Worm (Caenorhabditis elegans): ENCODE measurements around the gene F13H8.12.

The F13H8.12 gene

ce11 chrII:6292527-6292926 is 30.2 kb downstream of the F13H8.12 start, which contains the start of gene nyn-3:
nyn-3 (minus strand) TSS chrII:6292627.
- TF ChIP-seq unc-62 (GFP tag; optimal IDR thresholded peaks at IDR 0.05) = no peak

DNA sequence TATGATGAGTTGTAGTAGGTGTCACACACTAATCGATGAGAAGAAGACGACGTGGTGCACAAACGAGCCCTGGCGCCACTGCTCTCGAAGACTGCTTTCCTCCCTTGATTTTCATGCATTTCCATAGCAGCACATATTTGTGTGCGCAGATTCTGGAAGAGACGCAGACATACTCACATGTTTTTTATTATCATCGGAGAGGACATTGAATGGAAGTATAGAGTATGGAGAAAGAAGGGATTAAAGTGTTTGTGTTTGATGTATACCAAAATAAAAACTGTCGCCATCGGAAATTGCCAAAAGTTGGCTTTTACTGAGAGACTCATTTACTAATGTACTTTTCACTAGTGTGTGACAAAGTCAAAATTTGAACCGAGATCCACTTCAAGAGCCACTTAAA is 31.9 kb downstream of the F13H8.12 start, which contains the start of gene mps-1:
mps-1 (minus strand) TSS at position 101 of the 400 bp plus-strand sequence.
- no peak for TF ChIP-seq unc-62 (GFP tag; optimal IDR thresholded peaks at IDR 0.05)

DNA sequence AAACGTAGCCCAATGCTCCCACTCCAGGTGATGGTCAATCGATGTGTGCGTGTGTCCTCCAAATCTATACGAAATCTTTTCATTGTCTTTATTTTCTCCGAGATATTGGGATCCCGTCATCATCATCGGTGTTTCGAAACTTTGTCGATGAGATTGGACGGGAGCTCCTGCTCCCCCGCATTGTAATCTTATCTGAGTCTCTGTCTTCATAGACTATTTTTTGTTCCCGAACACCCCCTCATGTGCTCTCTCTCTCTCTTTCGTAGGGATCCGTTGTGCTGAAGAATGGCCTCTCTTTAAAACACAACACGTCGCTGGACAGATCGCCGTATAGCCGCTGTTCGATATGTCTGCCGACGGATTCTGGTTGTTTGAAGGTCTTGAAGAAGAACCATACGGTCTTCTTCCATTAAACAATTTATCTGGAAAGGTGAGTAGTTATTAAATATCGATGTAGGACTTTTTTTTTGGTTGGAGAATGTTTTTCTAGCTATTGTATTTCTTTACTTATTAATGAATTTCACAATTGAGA is 41.0 kb downstream of the F13H8.12 start, which contains the start of gene C29F5.1:
C29F5.1 (plus strand) TSS at position 317 of the 532 bp plus-strand sequence.
- no peak for TF ChIP-seq unc-62 (GFP tag; optimal IDR thresholded peaks at IDR 0.05)

DNA sequence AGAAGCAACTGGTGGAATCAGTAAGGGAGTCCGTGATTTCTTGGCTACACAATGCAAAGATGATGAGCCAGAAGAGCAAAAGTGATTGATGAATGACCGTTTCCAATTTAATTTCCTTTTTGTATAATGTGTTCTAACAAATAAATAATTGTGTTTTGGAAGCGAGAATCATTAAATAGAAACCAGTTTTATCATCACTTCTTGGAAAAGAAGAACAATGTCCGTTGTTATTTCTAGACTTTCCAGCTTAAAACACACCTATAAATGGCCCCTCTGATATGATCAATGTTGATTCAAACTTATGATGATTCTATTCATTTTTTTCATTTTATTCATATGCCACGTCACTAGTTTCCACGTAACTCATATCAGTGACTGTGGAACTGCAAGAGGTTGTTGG is 43.8 kb downstream of the F13H8.12 start, which contains the start of gene C29F5.8:
C29F5.8 (plus strand) TSS at position 301 of the 400 bp plus-strand sequence.
- TF ChIP-seq unc-62 (GFP tag; optimal IDR thresholded peaks at IDR 0.05) = no peak

ce11 chrII:6309198-6309597 is 46.9 kb downstream of the F13H8.12 start, which contains the start of gene glb-10:
glb-10 (minus strand) TSS chrII:6309298.
- no peak for TF ChIP-seq unc-62 (GFP tag; optimal IDR thresholded peaks at IDR 0.05)

- no peak for TF ChIP-seq unc-62 (GFP tag; optimal IDR thresholded peaks at IDR 0.05)
These were observed 49.1 kb downstream of the F13H8.12 start for ce11 chrII:6311459-6311858.

DNA sequence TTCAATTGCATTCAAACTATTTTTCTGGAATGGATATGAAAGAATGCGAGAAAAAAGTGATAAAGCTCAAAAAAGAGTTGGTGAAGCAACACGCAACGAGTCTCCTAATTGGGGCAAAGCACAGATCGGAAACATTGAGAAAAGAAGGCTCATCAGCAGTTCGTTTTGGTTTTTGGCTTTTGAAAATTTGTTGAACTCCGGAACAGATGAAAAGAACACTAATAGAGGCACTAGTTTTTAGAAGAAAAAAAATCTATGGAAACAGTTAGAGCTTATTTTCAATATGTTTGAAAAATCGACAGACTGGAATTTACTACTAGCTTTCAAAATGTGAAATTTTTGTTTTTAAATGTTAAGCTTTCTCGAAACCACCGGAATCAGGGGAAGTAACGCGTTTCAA is 49.6 kb downstream of the F13H8.12 start:
- no peak for TF ChIP-seq unc-62 (GFP tag; optimal IDR thresholded peaks at IDR 0.05)

All from whole organism, dauer.